Fruit fly (Drosophila melanogaster) whole organism, wandering third instar larva: Measurements from ENCODE around the gene CG14958.

Source experiments
- CrebA ChIP-seq: fragments of 200-800 bp; sonication (Bioruptor generic); optimal IDR thresholded peaks from 2 replicates; lab custom pipeline; 2016; ENCODE audit warnings: missing biosample characterization, mild to moderate bottlenecking, missing genetic modification characterization, borderline replicate concordance
- OdsH ChIP-seq: fragments of 200-800 bp; sonication (Bioruptor generic); optimal IDR thresholded peaks from 2 replicates; lab custom pipeline; 2016; ENCODE audit warnings: missing biosample characterization, mild to moderate bottlenecking, missing genetic modification characterization
- Vsx2 ChIP-seq: fragments of 200-300, 225-300 bp; sonication (Bioruptor generic); optimal IDR thresholded peaks from 2 replicates; lab custom pipeline; 2018; ENCODE audit warnings: missing biosample characterization, missing genetic modification characterization; ENCODE audit not compliant: partially characterized antibody
- br ChIP-seq: fragments of 200-800 bp; sonication (Bioruptor generic); optimal IDR thresholded peaks from 2 replicates; lab custom pipeline; 2016; ENCODE audit warnings: missing biosample characterization, missing genetic modification characterization
- brk ChIP-seq: fragments of 200-800 bp; sonication (Bioruptor generic); optimal IDR thresholded peaks from 2 replicates; lab custom pipeline; 2016; ENCODE audit warnings: missing biosample characterization, mild to moderate bottlenecking, missing genetic modification characterization
- dl ChIP-seq, 2 experiments: fragments of 175-275, 200-275 bp in 1 of 2; fragments of 200-275 bp in 1 of 2; sonication (Bioruptor generic); optimal IDR thresholded peaks; lab custom pipeline; 2018; ENCODE audit warnings: mild to moderate bottlenecking in 2 of 2, missing biosample characterization in 2 of 2, missing genetic modification characterization in 2 of 2, moderate library complexity in 2 of 2; ENCODE audit not compliant: partially characterized antibody in 2 of 2, insufficient read depth in 1 of 2
- dmrt93B ChIP-seq: fragments of 200-800 bp; sonication (Bioruptor generic); optimal IDR thresholded peaks from 2 replicates; lab custom pipeline; 2018; ENCODE audit warnings: missing biosample characterization, mild to moderate bottlenecking, missing genetic modification characterization
- dsf ChIP-seq: sonication (Bioruptor generic); optimal IDR thresholded peaks from 2 replicates; lab custom pipeline; 2016; ENCODE audit warnings: missing biosample characterization, missing genetic modification characterization, borderline replicate concordance
- ey ChIP-seq: fragments of 200-800 bp; sonication (Bioruptor generic); optimal IDR thresholded peaks from 2 replicates; lab custom pipeline; 2016; ENCODE audit warnings: missing biosample characterization, missing genetic modification characterization
- h ChIP-seq: fragments of 200-800 bp; sonication (Bioruptor generic); optimal IDR thresholded peaks from 3 replicates; lab custom pipeline; 2016; ENCODE audit warnings: missing biosample characterization, mild to moderate bottlenecking, missing genetic modification characterization
- pan ChIP-seq: fragments of >200 bp; optimal IDR thresholded peaks from 2 replicates; lab custom pipeline; 2017
- psq ChIP-seq: fragments of 200-800 bp; sonication (Bioruptor generic); optimal IDR thresholded peaks from 3 replicates; lab custom pipeline; 2017; ENCODE audit warnings: missing biosample characterization, mild to moderate bottlenecking, missing genetic modification characterization, moderate library complexity
- sage ChIP-seq: fragments of 200-800 bp; sonication (Bioruptor generic); optimal IDR thresholded peaks from 2 replicates; lab custom pipeline; 2016; ENCODE audit warnings: missing biosample characterization, mild to moderate bottlenecking, missing genetic modification characterization
- woc ChIP-seq: sonication (Bioruptor generic); optimal IDR thresholded peaks from 2 replicates; lab custom pipeline; 2016; ENCODE audit warnings: missing biosample characterization, mild to moderate bottlenecking, missing genetic modification characterization

DNA sequence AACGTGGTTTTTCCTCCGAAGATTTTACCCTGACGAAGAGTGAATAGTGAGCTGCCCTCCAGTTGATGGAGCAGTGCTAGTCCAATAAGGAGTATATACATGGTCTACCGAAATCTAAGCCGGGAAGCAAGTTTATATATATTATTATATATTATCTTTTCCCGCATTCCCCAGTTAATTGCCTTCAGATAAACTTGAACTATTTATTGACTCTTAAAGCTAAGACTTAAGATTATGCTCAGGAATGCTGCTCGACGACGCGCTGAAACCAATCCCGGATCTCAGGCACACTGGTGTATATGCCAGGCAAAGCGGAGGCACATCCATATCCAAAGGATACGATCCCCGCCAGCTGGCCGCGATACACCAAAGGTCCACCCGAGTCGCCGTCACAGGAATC, 15.6 kb downstream of the CG14958 start, which contains the start of gene CG32277:
- TF ChIP-seq woc (GFP tag; lab: Kevin White, UChicago) (no peak), pan (lab: Kevin White, UChicago) (no peak), h (GFP tag; lab: Kevin White, UChicago) (no peak), psq (GFP tag; lab: Kevin White, UChicago) (no peak), sage (GFP tag; lab: Kevin White, UChicago) (no peak), br (no peak), ey (GFP tag; lab: Kevin White, UChicago) (no peak), dsf (GFP tag; lab: Kevin White, UChicago) (no peak), OdsH (no peak), dmrt93B (no peak), dl (GFP tag; optimal IDR thresholded peaks at IDR 0.05; lab: Kevin White, UChicago; ENCODE audit: insufficient read depth in 1 of 2, partially characterized antibody in 2 of 2) (no peak), brk (GFP tag; lab: Kevin White, UChicago) (no peak), Vsx2 (GFP tag; lab: Kevin White, UChicago) (no peak), CrebA (GFP tag; lab: Kevin White, UChicago) (no peak)
